Worm (Caenorhabditis elegans) whole organism, midembryonic: ENCODE results near the gene cec-5.

Experiments used
- T22C8.4 ChIP-seq: fragments of 200-800 bp; sonication (Bioruptor generic); IDR thresholded peaks from 2 replicates; pipeline ENCODE4 v1.3.6; 2022; ENCODE audit warnings: missing genetic modification characterization, missing compliant biosample characterization
- cog-1 ChIP-seq: sonication (generic microtip); optimal IDR thresholded peaks from 2 replicates; lab custom pipeline; 2016; ENCODE audit warnings: missing genetic modification characterization, missing compliant biosample characterization

DNA sequence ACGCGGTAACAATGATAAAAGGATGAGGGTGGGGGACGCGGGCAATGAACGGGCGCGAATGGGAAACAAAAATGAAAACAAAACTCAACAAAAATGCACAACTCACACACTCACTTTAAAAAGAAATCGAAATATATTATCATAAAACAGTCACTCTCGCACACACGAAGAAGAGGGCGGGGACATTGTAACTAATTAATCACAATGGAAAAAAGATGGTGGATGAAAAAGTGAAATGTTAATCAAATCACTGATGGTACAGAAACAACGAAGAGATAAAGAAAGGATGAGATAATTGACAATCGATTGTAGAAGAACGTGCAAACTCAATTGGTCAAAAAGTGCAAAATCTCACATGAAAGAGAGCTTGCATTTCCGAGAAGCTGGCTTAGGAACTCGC lies 20.7 kb downstream of the cec-5 start:
- TF ChIP-seq cog-1 (tag; lab: Kevin White, UChicago) (no peak), T22C8.4 (GFP tag; lab: Robert Waterston, UW) (no peak)
